Fruit fly (Drosophila melanogaster) whole organism, embryonic: ENCODE data around the gene Cpr11B.

Experiments
- Abd-B ChIP-seq: fragments of 200-800 bp; sonication (Bioruptor generic); optimal IDR thresholded peaks from 2 replicates; lab custom pipeline; 2018; ENCODE audit warnings: missing biosample characterization, mild to moderate bottlenecking, missing genetic modification characterization, moderate library complexity
- Adf1 ChIP-seq: fragments of 200-800 bp; sonication (Bioruptor generic); IDR thresholded peaks from 2 replicates; pipeline ENCODE4 v1.3.6; 2022; ENCODE audit warnings: missing biosample characterization, missing genetic modification characterization
- CG10462 ChIP-seq: fragments of 200-800 bp; sonication (Bioruptor generic); optimal IDR thresholded peaks from 2 replicates; lab custom pipeline; 2016; ENCODE audit warnings: missing biosample characterization, missing genetic modification characterization
- CG11560 ChIP-seq: fragments of 200-800 bp; sonication (Bioruptor generic); IDR thresholded peaks from 3 replicates; pipeline ENCODE4 v1.3.6; 2022; ENCODE audit warnings: missing biosample characterization, missing genetic modification characterization
- CG14965 ChIP-seq: fragments of 200-800 bp; sonication (Bioruptor generic); optimal IDR thresholded peaks from 2 replicates; lab custom pipeline; 2016; ENCODE audit warnings: missing biosample characterization, missing genetic modification characterization, borderline replicate concordance
- CG1529 ChIP-seq: fragments of 200-800 bp; sonication (Bioruptor generic); optimal IDR thresholded peaks from 3 replicates; lab custom pipeline; 2018; ENCODE audit warnings: missing biosample characterization, missing genetic modification characterization
- CG30020 ChIP-seq: fragments of 200-800 bp; optimal IDR thresholded peaks from 2 replicates; lab custom pipeline; 2019; ENCODE audit warnings: missing biosample characterization, mild to moderate bottlenecking, missing genetic modification characterization, moderate library complexity
- CG30403 ChIP-seq: fragments of 200-800 bp; sonication (Bioruptor generic); optimal IDR thresholded peaks from 3 replicates; lab custom pipeline; 2016; ENCODE audit warnings: missing biosample characterization, missing genetic modification characterization
- CG31365 ChIP-seq: fragments of 200-800 bp; sonication (Bioruptor generic); optimal IDR thresholded peaks from 2 replicates; lab custom pipeline; 2018; ENCODE audit warnings: missing biosample characterization, mild to moderate bottlenecking, missing genetic modification characterization
- CG3163 ChIP-seq: fragments of 200-800 bp; sonication (Bioruptor generic); optimal IDR thresholded peaks from 3 replicates; lab custom pipeline; 2016; ENCODE audit warnings: missing biosample characterization, missing genetic modification characterization
- CG3281 ChIP-seq: fragments of 200-800 bp; sonication (Bioruptor generic); optimal IDR thresholded peaks from 3 replicates; lab custom pipeline; 2017; ENCODE audit warnings: missing biosample characterization, mild to moderate bottlenecking, missing genetic modification characterization
- CG4282 ChIP-seq: fragments of 200-800 bp; sonication (Bioruptor generic); optimal IDR thresholded peaks from 2 replicates; lab custom pipeline; 2016; ENCODE audit warnings: missing biosample characterization, missing genetic modification characterization
- CG4617 ChIP-seq: fragments of 200-800 bp; sonication (Bioruptor generic); optimal IDR thresholded peaks from 3 replicates; lab custom pipeline; 2016; ENCODE audit warnings: missing biosample characterization, missing genetic modification characterization, borderline replicate concordance
- CG7928 ChIP-seq: fragments of 200-800 bp; sonication (Bioruptor generic); optimal IDR thresholded peaks from 2 replicates; lab custom pipeline; 2017; ENCODE audit warnings: missing biosample characterization, mild to moderate bottlenecking, missing genetic modification characterization
- CG8359 ChIP-seq: fragments of 200-800 bp; sonication (Bioruptor generic); optimal IDR thresholded peaks from 2 replicates; lab custom pipeline; 2017; ENCODE audit warnings: missing biosample characterization, mild to moderate bottlenecking, missing genetic modification characterization, borderline replicate concordance
- Dbx ChIP-seq: fragments of 200-800 bp; sonication (Bioruptor generic); IDR thresholded peaks from 3 replicates; pipeline ENCODE4 v1.3.6; 2022; ENCODE audit warnings: missing biosample characterization, missing genetic modification characterization
- Doc3 ChIP-seq: fragments of 200-800 bp; sonication (Bioruptor generic); IDR thresholded peaks from 3 replicates; pipeline ENCODE4 v1.3.6; 2022; ENCODE audit warnings: missing biosample characterization, missing genetic modification characterization; ENCODE audit not compliant: partially characterized antibody
- H15 ChIP-seq: fragments of 200-800 bp; sonication (Bioruptor generic); IDR thresholded peaks from 3 replicates; pipeline ENCODE4 v1.3.6; 2022; ENCODE audit warnings: missing biosample characterization, missing genetic modification characterization
- Lpt ChIP-seq: fragments of >200 bp; optimal IDR thresholded peaks from 2 replicates; lab custom pipeline; 2018; ENCODE audit warnings: missing biosample characterization, missing genetic modification characterization
- Opbp ChIP-seq: fragments of 200-800 bp; sonication (Bioruptor generic); IDR thresholded peaks from 3 replicates; pipeline ENCODE4 v1.3.6; 2022; ENCODE audit warnings: missing biosample characterization, missing genetic modification characterization; ENCODE audit not compliant: partially characterized antibody
- Ptx1 ChIP-seq: fragments of 200-800 bp; sonication (Bioruptor generic); IDR thresholded peaks from 2 replicates; pipeline ENCODE4 v1.3.6; 2022; ENCODE audit warnings: missing biosample characterization, missing genetic modification characterization
- Trl ChIP-seq, 3 experiments: fragments of >200 bp in 2 of 3; fragments of 200-800 bp in 1 of 3; sonication (Bioruptor generic) in 1 of 3; optimal IDR thresholded peaks; 2 replicates in 1 of 3; 3 replicates in 2 of 3; lab custom pipeline; 2016 to 2017; ENCODE audit warnings: missing biosample characterization in 1 of 3, missing genetic modification characterization in 1 of 3
- ac ChIP-seq: fragments of 200-800 bp; sonication (Bioruptor generic); optimal IDR thresholded peaks from 3 replicates; lab custom pipeline; 2017; ENCODE audit warnings: missing biosample characterization, mild to moderate bottlenecking, missing genetic modification characterization
- amos ChIP-seq: fragments of 200-800 bp; sonication (Bioruptor generic); IDR thresholded peaks from 2 replicates; pipeline ENCODE4 v1.3.6; 2022; ENCODE audit warnings: missing biosample characterization, missing genetic modification characterization; ENCODE audit not compliant: partially characterized antibody
- aop ChIP-seq: fragments of 200-800 bp; sonication (Bioruptor generic); IDR thresholded peaks from 2 replicates; pipeline ENCODE4 v1.3.6; 2022; ENCODE audit warnings: missing biosample characterization, missing genetic modification characterization
- chif ChIP-seq, 2 experiments: fragments of 200-800 bp; sonication (Bioruptor generic); optimal IDR thresholded peaks; 3 replicates each; lab custom pipeline; 2016; ENCODE audit warnings: missing biosample characterization in 2 of 2, missing genetic modification characterization in 2 of 2
- chn ChIP-seq: fragments of 200-800 bp; sonication (Bioruptor generic); optimal IDR thresholded peaks from 2 replicates; lab custom pipeline; 2016; ENCODE audit warnings: missing biosample characterization, missing genetic modification characterization
- cwo ChIP-seq: fragments of 200-800 bp; sonication (Bioruptor generic); optimal IDR thresholded peaks from 3 replicates; lab custom pipeline; 2017; ENCODE audit warnings: missing biosample characterization, missing genetic modification characterization, mild to moderate bottlenecking, moderate library complexity, missing genetic modification reagents
- dysf ChIP-seq: fragments of 200-800 bp; sonication (Bioruptor generic); IDR thresholded peaks from 3 replicates; pipeline ENCODE4 v1.3.6; 2022; ENCODE audit warnings: missing biosample characterization, missing genetic modification characterization
- fd3F ChIP-seq: fragments of 200-800 bp; sonication (Bioruptor generic); optimal IDR thresholded peaks from 2 replicates; lab custom pipeline; 2018; ENCODE audit warnings: missing biosample characterization, mild to moderate bottlenecking, missing genetic modification characterization, moderate library complexity
- gce ChIP-seq: fragments of 200-800 bp; sonication (Bioruptor generic); IDR thresholded peaks from 3 replicates; pipeline ENCODE4 v1.3.6; 2022; ENCODE audit warnings: missing biosample characterization, missing genetic modification characterization
- gfzf ChIP-seq: fragments of 200-800 bp; sonication (Bioruptor generic); optimal IDR thresholded peaks from 2 replicates; lab custom pipeline; 2016; ENCODE audit warnings: missing biosample characterization, mild to moderate bottlenecking, missing genetic modification characterization, moderate library complexity
- grau ChIP-seq: fragments of 200-800 bp; optimal IDR thresholded peaks from 3 replicates; lab custom pipeline; 2019; ENCODE audit warnings: missing biosample characterization, mild to moderate bottlenecking, missing genetic modification characterization, moderate library complexity
- jing ChIP-seq: fragments of 200-800 bp; sonication (Bioruptor generic); optimal IDR thresholded peaks from 2 replicates; lab custom pipeline; 2018; ENCODE audit warnings: missing biosample characterization, mild to moderate bottlenecking, missing genetic modification characterization
- klu ChIP-seq: fragments of 200-800 bp; sonication (Bioruptor generic); IDR thresholded peaks from 2 replicates; pipeline ENCODE4 v1.3.6; 2022; ENCODE audit warnings: missing biosample characterization, missing genetic modification characterization
- lilli ChIP-seq: fragments of 200-800 bp; sonication (Bioruptor generic); optimal IDR thresholded peaks from 3 replicates; lab custom pipeline; 2016; ENCODE audit warnings: missing biosample characterization, missing genetic modification characterization
- maf-S ChIP-seq: fragments of 200-800 bp; sonication (Bioruptor generic); optimal IDR thresholded peaks from 2 replicates; lab custom pipeline; 2016; ENCODE audit warnings: missing biosample characterization, missing genetic modification characterization
- mam ChIP-seq: fragments of 200-800 bp; sonication (Bioruptor generic); optimal IDR thresholded peaks from 3 replicates; lab custom pipeline; 2016; ENCODE audit warnings: missing biosample characterization, missing genetic modification characterization
- nerfin-2 ChIP-seq: fragments of 200-800 bp; sonication (Bioruptor generic); IDR thresholded peaks from 2 replicates; pipeline ENCODE4 v1.3.6; 2022; ENCODE audit warnings: missing biosample characterization, missing genetic modification characterization; ENCODE audit not compliant: partially characterized antibody
- prd ChIP-seq, 3 experiments: fragments of >200 bp in 2 of 3; fragments of 200-800 bp in 1 of 3; sonication (Bioruptor generic) in 1 of 3; optimal IDR thresholded peaks in 2 of 3; IDR thresholded peaks in 1 of 3; 2 replicates in 2 of 3; 3 replicates in 1 of 3; pipeline versions ENCODE4 v1.3.6 to Lab custom; 2017 to 2022; ENCODE audit warnings: missing biosample characterization in 1 of 3, missing genetic modification characterization in 1 of 3
- sc ChIP-seq, 3 experiments: fragments of >200 bp in 2 of 3; fragments of 200-800 bp in 1 of 3; sonication (Bioruptor generic) in 1 of 3; optimal IDR thresholded peaks; 2 replicates in 2 of 3; 3 replicates in 1 of 3; lab custom pipeline; 2017; ENCODE audit warnings: mild to moderate bottlenecking in 1 of 3, missing biosample characterization in 1 of 3, missing genetic modification characterization in 1 of 3, missing genetic modification reagents in 1 of 3
- sisA ChIP-seq: fragments of 200-800 bp; sonication (Bioruptor generic); IDR thresholded peaks from 2 replicates; pipeline ENCODE4 v1.3.6; 2022; ENCODE audit warnings: missing biosample characterization, missing genetic modification characterization
- so ChIP-seq: fragments of 200-800 bp; sonication (Bioruptor generic); IDR thresholded peaks from 3 replicates; pipeline ENCODE4 v1.3.6; 2022; ENCODE audit warnings: missing biosample characterization, missing genetic modification characterization
- stc ChIP-seq: fragments of 200-800 bp; sonication (Bioruptor generic); IDR thresholded peaks from 2 replicates; pipeline ENCODE4 v1.3.6; 2022; ENCODE audit warnings: missing biosample characterization, missing genetic modification characterization
- stwl ChIP-seq: fragments of 200-800 bp; sonication (Bioruptor generic); optimal IDR thresholded peaks from 3 replicates; lab custom pipeline; 2018; ENCODE audit warnings: missing biosample characterization, mild to moderate bottlenecking, missing genetic modification characterization, moderate library complexity
- tio ChIP-seq: fragments of 200-800 bp; sonication (Bioruptor generic); optimal IDR thresholded peaks from 2 replicates; lab custom pipeline; 2017; ENCODE audit warnings: missing biosample characterization, missing genetic modification characterization, inconsistent platforms
- trem ChIP-seq: fragments of 200-800 bp; optimal IDR thresholded peaks from 3 replicates; lab custom pipeline; 2019; ENCODE audit warnings: missing biosample characterization, mild to moderate bottlenecking, missing genetic modification characterization, moderate library complexity
- vfl ChIP-seq: fragments of 200-800 bp; sonication (Bioruptor generic); optimal IDR thresholded peaks from 2 replicates; lab custom pipeline; 2016; ENCODE audit warnings: missing biosample characterization, missing genetic modification characterization

Gene Cpr11B

dm6 chrX:12579506-12579999 lies 26.6 kb downstream of the Cpr11B start (continued):
- TF ChIP-seq lilli (peak; percentile 97), amos (GFP tag; lab: Robert Waterston, UW) (no peak; the same call in 1 of the 2 replicates), chif (GFP tag; optimal IDR thresholded peaks at IDR 0.05; lab: Kevin White, UChicago) (peak; percentile 94 to 95), jing (GFP tag; lab: Kevin White, UChicago) (peak; percentile 92), prd (optimal IDR thresholded peaks at IDR 0.05; lab: Kevin White, UChicago) (no peak), prd (GFP tag; IDR thresholded peaks at IDR 0.05; lab: Robert Waterston, UW) (peak; percentile 93), Trl (optimal IDR thresholded peaks at IDR 0.05; lab: Kevin White, UChicago) (no peak), Trl (GFP tag; optimal IDR thresholded peaks at IDR 0.05; lab: Kevin White, UChicago) (peak; percentile 96), Abd-B (peak; percentile 97), Doc3 (GFP tag; lab: Robert Waterston, UW) (no peak), gce (GFP tag; lab: Robert Waterston, UW) (peak; percentile 87; the same call in 2 of the 3 replicates), CG10462 (GFP tag; lab: Kevin White, UChicago) (peak; percentile 87), CG3163 (peak; percentile 84), Dbx (GFP tag; lab: Robert Waterston, UW) (peak; percentile 94), CG7928 (GFP tag; lab: Kevin White, UChicago) (peak; percentile 75), cwo (peak; percentile 94), H15 (GFP tag; lab: Robert Waterston, UW) (peak; percentile 86), mam (GFP tag; lab: Kevin White, UChicago) (peak; percentile 85), gfzf (no peak), CG1529 (GFP tag; lab: Kevin White, UChicago) (peak; percentile 92), tio (peak; percentile 95), Lpt (GFP tag; lab: Kevin White, UChicago) (no peak), klu (GFP tag; lab: Robert Waterston, UW) (peak; percentile 89), CG14965 (GFP tag; lab: Kevin White, UChicago) (peak; percentile 73), sisA (GFP tag; lab: Robert Waterston, UW) (peak; percentile 92), trem (tag; lab: Kevin White, UChicago) (peak; percentile 85), CG3281 (GFP tag; lab: Kevin White, UChicago) (peak; percentile 98), CG4282 (peak; percentile 93), CG11560 (tag; lab: Robert Waterston, UW) (peak; percentile 82; the same call in 2 of the 3 replicates), Ptx1 (peak; percentile 94), nerfin-2 (GFP tag; lab: Robert Waterston, UW) (no peak), CG30403 (GFP tag; lab: Kevin White, UChicago) (peak; percentile 96), CG31365 (tag; lab: Kevin White, UChicago) (peak; percentile 80), stc (peak; percentile 95), Opbp (GFP tag; lab: Robert Waterston, UW) (no peak), fd3F (peak; percentile 95), vfl (peak; percentile 94), sc (optimal IDR thresholded peaks at IDR 0.05; lab: Kevin White, UChicago) (no peak), sc (GFP tag; optimal IDR thresholded peaks at IDR 0.05; lab: Kevin White, UChicago) (peak; percentile 85), dysf (GFP tag; lab: Robert Waterston, UW) (peak; percentile 96), stwl (tag; lab: Kevin White, UChicago) (no peak), Adf1 (peak; percentile 44), maf-S (GFP tag; lab: Kevin White, UChicago) (peak; percentile 95), aop (no peak), grau (tag; lab: Kevin White, UChicago) (peak; percentile 96), CG8359 (peak; percentile 84), CG4617 (GFP tag; lab: Kevin White, UChicago) (peak; percentile 69), ac (GFP tag; lab: Kevin White, UChicago) (peak; percentile 70), so (GFP tag; lab: Robert Waterston, UW) (peak; percentile 93), chn (GFP tag; lab: Kevin White, UChicago) (peak; percentile 92), CG30020 (tag; lab: Kevin White, UChicago) (peak; percentile 71)
